Worm (Caenorhabditis elegans): ENCODE results near the gene F54E7.6.

ce11 chrIII:5665278-5665677, 4.4 kb upstream of the F54E7.6 start:
- TF ChIP-seq zim-3 (tag; optimal IDR thresholded peaks at IDR 0.05) (no peak), snpc-1.3 (tag; optimal IDR thresholded peaks at IDR 0.05; ENCODE audit: insufficient read depth) (no peak), B0336.3 (GFP tag; IDR thresholded peaks at IDR 0.05) (no peak), dox-1 (GFP tag; IDR thresholded peaks at IDR 0.05) (no peak), unc-62 (GFP tag; optimal IDR thresholded peaks at IDR 0.05) (no peak), hlh-12 (tag; optimal IDR thresholded peaks at IDR 0.05) (no peak)
